Fruit fly (Drosophila melanogaster): ENCODE measurements around the gene OtopLb.

Gene OtopLb

DNA sequence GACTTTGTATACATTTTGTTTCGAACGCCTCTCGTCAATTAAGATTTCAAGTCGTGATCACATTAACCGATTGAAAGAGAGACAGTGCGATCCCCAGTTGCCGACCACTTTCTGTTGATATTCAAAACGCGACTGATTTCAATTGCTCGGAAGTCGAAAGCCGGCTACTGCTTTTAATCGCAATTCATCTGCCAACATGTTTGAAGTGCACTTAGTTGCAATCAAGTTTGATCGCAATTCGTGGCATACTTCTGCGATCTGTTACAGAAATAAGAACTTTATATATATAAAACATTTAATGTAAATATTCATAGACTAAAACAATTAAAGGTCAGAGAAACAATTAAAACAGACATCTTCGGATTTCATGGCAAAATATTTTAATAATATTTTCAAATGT lies 14.2 kb upstream of the OtopLb start, which contains the start of gene CG9664:
TSS of gene CG9664 (minus strand) at position 135 of the 400 bp plus-strand sequence.
- no peak for TF ChIP-seq CG11762 (GFP tag; optimal IDR thresholded peaks at IDR 0.05; ENCODE audit: insufficient read depth)
- no peak for TF ChIP-seq CG8119 (GFP tag; IDR thresholded peaks at IDR 0.05)
- no peak for TF ChIP-seq CG8319 (GFP tag; optimal IDR thresholded peaks at IDR 0.05)
- no peak for TF ChIP-seq CG32006 (GFP tag; optimal IDR thresholded peaks at IDR 0.05)
- TF ChIP-seq Ets96B (tag; optimal IDR thresholded peaks at IDR 0.05), result no peak
- no peak for TF ChIP-seq CG9139 (GFP tag; optimal IDR thresholded peaks at IDR 0.05)
- TF ChIP-seq Blimp-1 (GFP tag; optimal IDR thresholded peaks at IDR 0.05), result no peak
- TF ChIP-seq CG16779 (tag; optimal IDR thresholded peaks at IDR 0.05), result no peak
- no peak for TF ChIP-seq CG11294 (GFP tag; IDR thresholded peaks at IDR 0.05)
- TF ChIP-seq Eip93F (GFP tag; optimal IDR thresholded peaks at IDR 0.05), result peak; percentile 49
- TF ChIP-seq svp (GFP tag), result peak; percentile 33
- TF ChIP-seq Lpt (GFP tag; optimal IDR thresholded peaks at IDR 0.05), result no peak
- TF ChIP-seq Eip75B (GFP tag; optimal IDR thresholded peaks at IDR 0.05), result no peak
- TF ChIP-seq CG6792 (GFP tag; optimal IDR thresholded peaks at IDR 0.05), result no peak
- TF ChIP-seq acj6 (GFP tag; optimal IDR thresholded peaks at IDR 0.05), result no peak
- peak; percentile 48 for TF ChIP-seq Eip78C (GFP tag)

DNA sequence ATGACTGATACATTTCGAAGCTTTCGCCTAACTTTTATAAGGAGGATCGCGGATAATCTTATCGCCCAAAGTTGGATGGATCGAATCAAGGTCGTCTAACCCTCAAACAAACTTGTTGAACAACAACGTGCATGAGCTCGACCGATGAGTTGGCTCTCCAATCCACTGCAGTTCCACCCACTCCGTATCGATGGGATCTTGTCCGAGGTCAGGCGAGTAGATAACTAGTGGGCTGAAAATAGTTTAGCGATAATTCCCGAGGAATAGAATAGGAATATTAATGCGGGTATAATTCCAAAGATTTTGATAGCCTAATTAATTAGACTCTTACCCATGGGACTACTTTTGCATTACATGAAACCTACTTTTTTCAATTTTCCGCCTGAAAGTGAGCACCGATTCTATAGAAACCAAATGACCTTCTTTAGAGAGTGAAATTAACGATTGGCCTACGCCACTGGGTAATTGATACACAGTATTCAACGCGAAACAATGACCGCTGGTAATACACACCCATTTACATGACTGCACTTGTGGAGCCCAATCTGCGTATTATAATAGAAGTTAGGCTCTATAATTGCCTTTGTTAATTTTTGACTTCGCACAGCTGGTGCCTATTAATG lies 13.5 kb upstream of the OtopLb start:
- TF ChIP-seq svp (GFP tag) (peak; percentile 74), acj6 (GFP tag; optimal IDR thresholded peaks at IDR 0.05) (no peak)

DNA sequence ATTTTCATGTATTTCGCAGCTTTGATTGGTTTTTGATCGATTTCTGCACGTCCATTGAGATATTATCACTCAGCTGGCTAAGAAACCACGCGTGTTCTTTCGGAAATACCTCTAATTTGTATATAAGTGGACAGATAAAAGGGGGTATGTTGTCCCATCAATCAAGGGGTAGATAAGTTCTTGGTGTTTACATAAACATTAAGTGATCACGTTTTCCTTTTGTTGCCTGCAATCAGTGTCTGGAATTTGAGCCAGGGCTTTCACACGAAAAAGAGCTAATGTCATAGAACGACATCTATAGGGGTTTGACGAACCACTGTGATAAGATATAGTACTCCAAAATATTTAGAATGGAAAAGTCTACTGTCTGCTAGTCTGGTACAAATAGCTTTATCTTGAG lies 1.5 kb downstream of the OtopLb start:
- TF ChIP-seq topi (GFP tag; optimal IDR thresholded peaks at IDR 0.05), result no peak
- no peak for TF ChIP-seq ss (GFP tag; optimal IDR thresholded peaks at IDR 0.05)
- no peak for TF ChIP-seq CG8632 (GFP tag; optimal IDR thresholded peaks at IDR 0.05)
- TF ChIP-seq Ets96B (tag; optimal IDR thresholded peaks at IDR 0.05), result no peak
- no peak for TF ChIP-seq Hr4 (GFP tag; optimal IDR thresholded peaks at IDR 0.05)
- no peak for TF ChIP-seq Hr38 (GFP tag; optimal IDR thresholded peaks at IDR 0.05)

DNA sequence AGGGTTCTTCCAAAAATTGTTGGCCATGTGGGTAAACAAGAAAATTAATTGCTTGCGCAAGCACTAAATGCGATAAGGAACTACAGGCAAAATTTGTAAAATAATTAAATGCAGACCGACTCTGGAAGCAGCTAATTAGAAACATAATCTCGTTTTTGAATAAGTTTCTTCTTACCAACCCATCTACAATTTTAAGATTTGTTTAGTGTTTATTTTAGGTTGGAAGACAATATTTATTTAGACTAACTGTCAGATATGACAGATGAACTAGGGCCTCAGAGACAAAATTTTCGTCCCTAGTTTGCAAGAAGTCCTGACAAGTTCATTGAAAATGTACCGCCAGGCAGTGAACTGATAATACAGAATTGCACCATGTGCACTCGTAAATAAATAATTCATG lies 11.2 kb downstream of the OtopLb start, which contains the start of gene CG3347:
TSS of gene CG3347 (plus strand) at position 301 of the 400 bp plus-strand sequence.
- TF ChIP-seq lz (GFP tag; optimal IDR thresholded peaks at IDR 0.05) (no peak), cyc (GFP tag; optimal IDR thresholded peaks at IDR 0.05) (no peak), Sox15 (GFP tag; optimal IDR thresholded peaks at IDR 0.05) (no peak), CG11294 (GFP tag; IDR thresholded peaks at IDR 0.05) (no peak), eg (GFP tag; IDR thresholded peaks at IDR 0.05) (no peak), CG31627 (GFP tag; optimal IDR thresholded peaks at IDR 0.05) (no peak), Eip78C (GFP tag) (no peak), Met (GFP tag; optimal IDR thresholded peaks at IDR 0.05) (no peak)

DNA sequence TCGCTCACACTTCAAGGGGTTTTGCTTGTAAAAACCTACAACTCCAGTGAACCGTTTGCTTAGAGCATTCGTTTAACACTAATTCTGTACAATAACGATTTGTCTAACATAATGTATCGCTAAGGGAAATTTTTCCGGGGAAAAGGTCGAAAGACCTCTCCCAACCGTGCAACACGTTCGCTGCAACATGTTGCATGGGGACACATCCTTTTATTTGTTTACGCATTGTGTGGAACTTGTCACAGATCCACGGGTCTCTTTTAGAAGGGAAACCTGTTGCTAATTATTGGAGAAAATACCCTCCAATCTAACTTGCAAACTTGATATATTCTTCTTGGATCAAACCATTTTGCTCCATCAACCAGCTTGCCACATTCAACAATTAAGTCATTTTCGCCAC lies 14.7 kb downstream of the OtopLb start:
- TF ChIP-seq CG32006 (GFP tag; optimal IDR thresholded peaks at IDR 0.05) (no peak), net (GFP tag; optimal IDR thresholded peaks at IDR 0.05) (no peak), CG15336 (GFP tag; IDR thresholded peaks at IDR 0.05) (no peak), CG6163 (GFP tag; IDR thresholded peaks at IDR 0.05) (no peak), Sox14 (GFP tag; optimal IDR thresholded peaks at IDR 0.05) (no peak), CG31627 (GFP tag; optimal IDR thresholded peaks at IDR 0.05) (no peak), Smox (GFP tag; optimal IDR thresholded peaks at IDR 0.05) (no peak), lz (GFP tag; optimal IDR thresholded peaks at IDR 0.05) (no peak), Hr38 (GFP tag; optimal IDR thresholded peaks at IDR 0.05) (no peak), Eip78C (GFP tag) (no peak), CG6854 (GFP tag; optimal IDR thresholded peaks at IDR 0.05) (no peak), fd59A (GFP tag; optimal IDR thresholded peaks at IDR 0.05) (no peak), CG11294 (GFP tag; IDR thresholded peaks at IDR 0.05) (no peak)
